Worm (Caenorhabditis elegans) whole organism, L3 larva: ENCODE data around the gene D2023.6.

Experiments used
- jun-1 ChIP-seq: fragments of 150-350 bp; optimal IDR thresholded peaks from 2 replicates; lab custom pipeline; 2014; ENCODE audit warnings: missing biosample characterization, missing genetic modification reagents, missing genetic modification characterization
- nhr-11 ChIP-seq: fragments of 150-350 bp; optimal IDR thresholded peaks from 2 replicates; lab custom pipeline; 2014; ENCODE audit warnings: missing biosample characterization, missing genetic modification characterization
- pqm-1 ChIP-seq: fragments of 150-350 bp; optimal IDR thresholded peaks from 2 replicates; lab custom pipeline; 2017; ENCODE audit warnings: missing biosample characterization, missing genetic modification characterization, inconsistent platforms
- snpc-4 ChIP-seq: fragments of 150-350 bp; optimal IDR thresholded peaks from 2 replicates; lab custom pipeline; 2014; ENCODE audit warnings: missing biosample characterization, missing genetic modification characterization

DNA sequence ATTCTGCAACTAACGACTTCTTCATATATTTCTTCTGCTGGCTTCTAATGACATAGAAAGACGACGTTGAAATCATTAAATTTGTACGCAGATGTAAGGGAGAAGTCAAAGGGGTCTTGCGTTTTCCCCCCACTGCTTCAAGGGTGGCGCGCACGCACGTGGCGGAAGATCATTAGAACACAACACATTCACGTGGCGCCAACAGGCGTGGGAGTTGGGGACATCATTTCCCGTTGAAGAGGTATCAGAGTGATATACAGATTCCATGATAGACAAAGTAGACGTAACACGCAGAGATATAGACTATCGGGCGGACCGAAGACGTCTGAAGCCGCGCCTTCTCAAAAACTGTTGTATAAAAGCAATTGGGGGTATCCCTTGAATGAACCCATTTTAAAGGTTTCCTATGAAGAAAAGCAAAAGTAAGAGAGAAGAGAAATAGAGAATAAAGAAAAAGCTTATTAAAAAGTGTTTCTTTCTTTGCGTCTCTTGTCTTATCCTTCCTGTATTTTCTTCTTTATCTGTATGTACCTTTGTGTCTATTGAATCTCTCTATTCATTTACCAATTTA is 27.8 kb upstream of the D2023.6 start:
- no peak for TF ChIP-seq snpc-4
- no peak for TF ChIP-seq nhr-11 (tag; lab: Kevin White, UChicago)
- TF ChIP-seq jun-1 (tag; lab: Kevin White, UChicago) = no peak
- no peak for TF ChIP-seq pqm-1 (tag; lab: Kevin White, UChicago)
